Fruit fly (Drosophila melanogaster) whole organism, embryonic: ENCODE measurements around the gene CG6431.

Experiments
- Abd-B ChIP-seq: fragments of 200-800 bp; sonication (Bioruptor generic); optimal IDR thresholded peaks from 2 replicates; lab custom pipeline; 2018; ENCODE audit warnings: missing biosample characterization, mild to moderate bottlenecking, missing genetic modification characterization, moderate library complexity
- Bteb2 ChIP-seq: fragments of 200-800 bp; sonication (Bioruptor generic); optimal IDR thresholded peaks from 2 replicates; lab custom pipeline; 2016; ENCODE audit warnings: missing biosample characterization, missing genetic modification characterization
- CG10267 ChIP-seq: fragments of 200-800 bp; sonication (Bioruptor generic); optimal IDR thresholded peaks from 2 replicates; lab custom pipeline; 2018; ENCODE audit warnings: missing biosample characterization, mild to moderate bottlenecking, missing genetic modification characterization, moderate library complexity
- CG10321 ChIP-seq: fragments of 200-800 bp; sonication (Bioruptor generic); IDR thresholded peaks from 2 replicates; pipeline ENCODE4 v1.3.6; 2022; ENCODE audit warnings: missing biosample characterization, missing genetic modification characterization
- CG12236 ChIP-seq: fragments of 200-800 bp; sonication (Bioruptor generic); optimal IDR thresholded peaks from 2 replicates; lab custom pipeline; 2016; ENCODE audit warnings: missing biosample characterization, missing genetic modification characterization
- CG12299 ChIP-seq: fragments of 200-800 bp; sonication (Bioruptor generic); optimal IDR thresholded peaks from 2 replicates; lab custom pipeline; 2018; ENCODE audit warnings: missing biosample characterization, mild to moderate bottlenecking, missing genetic modification characterization
- CG13424 ChIP-seq: fragments of 200-800 bp; sonication (Bioruptor generic); optimal IDR thresholded peaks from 2 replicates; lab custom pipeline; 2019; ENCODE audit warnings: missing biosample characterization, mild to moderate bottlenecking, missing genetic modification characterization, moderate library complexity
- CG15073 ChIP-seq: fragments of 200-800 bp; sonication (Bioruptor generic); optimal IDR thresholded peaks from 2 replicates; lab custom pipeline; 2016; ENCODE audit warnings: missing biosample characterization, missing genetic modification characterization
- CG1529 ChIP-seq: fragments of 200-800 bp; sonication (Bioruptor generic); optimal IDR thresholded peaks from 3 replicates; lab custom pipeline; 2018; ENCODE audit warnings: missing biosample characterization, missing genetic modification characterization
- CG15601 ChIP-seq: fragments of 200-800 bp; sonication (Bioruptor generic); optimal IDR thresholded peaks from 3 replicates; lab custom pipeline; 2019; ENCODE audit warnings: missing biosample characterization, mild to moderate bottlenecking, missing genetic modification characterization, moderate library complexity
- CG1602 ChIP-seq: fragments of 200-800 bp; sonication (Bioruptor generic); optimal IDR thresholded peaks from 3 replicates; lab custom pipeline; 2016; ENCODE audit warnings: missing biosample characterization, missing genetic modification characterization
- CG17829 ChIP-seq: fragments of 200-800 bp; optimal IDR thresholded peaks from 2 replicates; lab custom pipeline; 2019; ENCODE audit warnings: missing biosample characterization, mild to moderate bottlenecking, missing genetic modification characterization, moderate library complexity
- CG31441 ChIP-seq: fragments of 200-800 bp; sonication (Bioruptor generic); IDR thresholded peaks from 2 replicates; pipeline ENCODE4 v1.3.6; 2022; ENCODE audit warnings: missing biosample characterization, missing genetic modification characterization
- CG34224 ChIP-seq: fragments of 200-800 bp; sonication (Bioruptor generic); IDR thresholded peaks from 3 replicates; pipeline ENCODE4 v1.3.6; 2022; ENCODE audit warnings: missing biosample characterization, missing genetic modification characterization; ENCODE audit not compliant: partially characterized antibody
- CG3726 ChIP-seq: fragments of 200-800 bp; sonication (Bioruptor generic); IDR thresholded peaks from 3 replicates; pipeline ENCODE4, ENCODE4 v1.3.6; 2022; ENCODE audit warnings: missing biosample characterization, missing genetic modification characterization
- CG4282 ChIP-seq: fragments of 200-800 bp; sonication (Bioruptor generic); optimal IDR thresholded peaks from 2 replicates; lab custom pipeline; 2016; ENCODE audit warnings: missing biosample characterization, missing genetic modification characterization
- CG4730 ChIP-seq: fragments of 200-800 bp; sonication (Bioruptor generic); IDR thresholded peaks from 2 replicates; pipeline ENCODE4 v1.3.6; 2022; ENCODE audit warnings: missing biosample characterization, missing genetic modification characterization
- CG4820 ChIP-seq: fragments of 200-800 bp; sonication (Bioruptor generic); optimal IDR thresholded peaks from 3 replicates; lab custom pipeline; 2016; ENCODE audit warnings: missing biosample characterization, missing genetic modification characterization
- CG4854 ChIP-seq: fragments of 200-800 bp; sonication (Bioruptor generic); optimal IDR thresholded peaks from 2 replicates; lab custom pipeline; 2016; ENCODE audit warnings: missing biosample characterization, missing genetic modification characterization, inconsistent platforms
- CG7556 ChIP-seq: fragments of 200-800 bp; sonication (Bioruptor generic); optimal IDR thresholded peaks from 2 replicates; lab custom pipeline; 2017; ENCODE audit warnings: missing biosample characterization, mild to moderate bottlenecking, missing genetic modification characterization
- CG7928 ChIP-seq: fragments of 200-800 bp; sonication (Bioruptor generic); optimal IDR thresholded peaks from 2 replicates; lab custom pipeline; 2017; ENCODE audit warnings: missing biosample characterization, mild to moderate bottlenecking, missing genetic modification characterization
- CG7963 ChIP-seq: fragments of 200-800 bp; sonication (Bioruptor generic); IDR thresholded peaks from 3 replicates; pipeline ENCODE4 v1.3.6; 2022; ENCODE audit warnings: missing biosample characterization, missing genetic modification characterization; ENCODE audit not compliant: partially characterized antibody
- CG8478 ChIP-seq: fragments of >200 bp; optimal IDR thresholded peaks from 2 replicates; lab custom pipeline; 2018
- CG9437 ChIP-seq: fragments of 200-800 bp; sonication (Bioruptor generic); optimal IDR thresholded peaks from 2 replicates; lab custom pipeline; 2018; ENCODE audit warnings: missing biosample characterization, mild to moderate bottlenecking, missing genetic modification characterization
- CkIIα-i1 ChIP-seq: fragments of 200-800 bp; sonication (Bioruptor generic); IDR thresholded peaks from 2 replicates; pipeline ENCODE4 v1.3.6; 2022; ENCODE audit warnings: missing biosample characterization, missing genetic modification characterization
- H15 ChIP-seq: fragments of 200-800 bp; sonication (Bioruptor generic); IDR thresholded peaks from 3 replicates; pipeline ENCODE4 v1.3.6; 2022; ENCODE audit warnings: missing biosample characterization, missing genetic modification characterization
- HLH3B ChIP-seq: fragments of 200-800 bp; sonication (Bioruptor generic); IDR thresholded peaks from 2 replicates; pipeline ENCODE4 v1.3.6; 2022; ENCODE audit warnings: missing biosample characterization, missing genetic modification characterization
- Hand ChIP-seq: fragments of 200-800 bp; sonication (Bioruptor generic); optimal IDR thresholded peaks from 2 replicates; lab custom pipeline; 2017; ENCODE audit warnings: mild to moderate bottlenecking, missing biosample characterization, missing genetic modification reagents, missing genetic modification characterization
- Kr ChIP-seq: fragments of 200-800 bp; sonication (Bioruptor generic); optimal IDR thresholded peaks from 2 replicates; lab custom pipeline; 2017; ENCODE audit warnings: missing biosample characterization, mild to moderate bottlenecking, missing genetic modification characterization
- NC2β ChIP-seq: fragments of 200-800 bp; sonication (Bioruptor generic); optimal IDR thresholded peaks from 2 replicates; lab custom pipeline; 2016; ENCODE audit warnings: missing biosample characterization, missing genetic modification characterization
- Oli ChIP-seq: fragments of 200-800 bp; sonication (Bioruptor generic); optimal IDR thresholded peaks from 2 replicates; lab custom pipeline; 2018; ENCODE audit warnings: missing biosample characterization, mild to moderate bottlenecking, missing genetic modification characterization, moderate library complexity
- TFAM ChIP-seq: fragments of 200-800 bp; sonication (Bioruptor generic); optimal IDR thresholded peaks from 2 replicates; lab custom pipeline; 2017; ENCODE audit warnings: missing biosample characterization, missing genetic modification characterization, inconsistent platforms
- az2 ChIP-seq: fragments of 200-800 bp; sonication (Bioruptor generic); optimal IDR thresholded peaks from 3 replicates; lab custom pipeline; 2016; ENCODE audit warnings: missing biosample characterization, missing genetic modification characterization
- eyg ChIP-seq: fragments of 200-800 bp; sonication (Bioruptor generic); optimal IDR thresholded peaks from 3 replicates; lab custom pipeline; 2016; ENCODE audit warnings: missing biosample characterization, missing genetic modification characterization
- fd102C ChIP-seq: fragments of 200-800 bp; sonication (Bioruptor generic); optimal IDR thresholded peaks from 2 replicates; lab custom pipeline; 2018; ENCODE audit warnings: missing biosample characterization, mild to moderate bottlenecking, missing genetic modification characterization, moderate library complexity
- fd96Cb ChIP-seq: fragments of 200-800 bp; sonication (Bioruptor generic); optimal IDR thresholded peaks from 2 replicates; lab custom pipeline; 2018; ENCODE audit warnings: missing biosample characterization, mild to moderate bottlenecking, missing genetic modification characterization, moderate library complexity
- ftz-f1 ChIP-seq: fragments of 200-800 bp; sonication (Bioruptor generic); optimal IDR thresholded peaks from 2 replicates; lab custom pipeline; 2016; ENCODE audit warnings: missing biosample characterization, missing genetic modification characterization
- her ChIP-seq: fragments of 200-800 bp; sonication (Bioruptor generic); optimal IDR thresholded peaks from 2 replicates; lab custom pipeline; 2016; ENCODE audit warnings: missing biosample characterization, missing genetic modification characterization
- kah ChIP-seq: fragments of 200-800 bp; sonication (Bioruptor generic); optimal IDR thresholded peaks from 2 replicates; lab custom pipeline; 2018; ENCODE audit warnings: missing biosample characterization, mild to moderate bottlenecking, missing genetic modification characterization
- lbe ChIP-seq: fragments of 200-800 bp; sonication (Bioruptor generic); optimal IDR thresholded peaks from 2 replicates; lab custom pipeline; 2016; ENCODE audit warnings: missing biosample characterization, mild to moderate bottlenecking, missing genetic modification characterization
- lola ChIP-seq, 3 experiments: fragments of >200 bp in 2 of 3; fragments of 200-800 bp in 1 of 3; sonication (Bioruptor generic) in 1 of 3; optimal IDR thresholded peaks; 2 replicates each; lab custom pipeline; 2017 to 2019; ENCODE audit warnings: missing biosample characterization in 3 of 3, missing genetic modification characterization in 3 of 3, mild to moderate bottlenecking in 1 of 3, moderate library complexity in 1 of 3
- nerfin-1 ChIP-seq: fragments of 200-800 bp; sonication (Bioruptor generic); optimal IDR thresholded peaks from 3 replicates; lab custom pipeline; 2019; ENCODE audit warnings: missing biosample characterization, mild to moderate bottlenecking, missing genetic modification characterization, moderate library complexity
- p53 ChIP-seq: fragments of 200-800 bp; sonication (Bioruptor generic); optimal IDR thresholded peaks from 2 replicates; lab custom pipeline; 2016; ENCODE audit warnings: missing biosample characterization, missing genetic modification characterization
- psq ChIP-seq: fragments of 200-800 bp; sonication (Bioruptor generic); optimal IDR thresholded peaks from 2 replicates; lab custom pipeline; 2017; ENCODE audit warnings: missing biosample characterization, missing genetic modification characterization
- seq ChIP-seq: fragments of 200-800 bp; sonication (Bioruptor generic); IDR thresholded peaks from 2 replicates; pipeline ENCODE4 v1.3.6; 2022; ENCODE audit warnings: missing biosample characterization, missing genetic modification characterization
- slp2 ChIP-seq: fragments of 200-800 bp; sonication (Bioruptor generic); optimal IDR thresholded peaks from 2 replicates; lab custom pipeline; 2016; ENCODE audit warnings: missing biosample characterization, missing genetic modification characterization
- trh ChIP-seq: fragments of 200-800 bp; sonication (Bioruptor generic); optimal IDR thresholded peaks from 2 replicates; lab custom pipeline; 2016; ENCODE audit warnings: missing biosample characterization, missing genetic modification characterization
- vfl ChIP-seq: fragments of 200-800 bp; sonication (Bioruptor generic); optimal IDR thresholded peaks from 2 replicates; lab custom pipeline; 2016; ENCODE audit warnings: missing biosample characterization, missing genetic modification characterization
- z ChIP-seq: fragments of 200-800 bp; sonication (Bioruptor generic); IDR thresholded peaks from 3 replicates; pipeline ENCODE4 v1.3.6; 2022; ENCODE audit warnings: missing biosample characterization, missing genetic modification characterization

Gene CG6431

DNA sequence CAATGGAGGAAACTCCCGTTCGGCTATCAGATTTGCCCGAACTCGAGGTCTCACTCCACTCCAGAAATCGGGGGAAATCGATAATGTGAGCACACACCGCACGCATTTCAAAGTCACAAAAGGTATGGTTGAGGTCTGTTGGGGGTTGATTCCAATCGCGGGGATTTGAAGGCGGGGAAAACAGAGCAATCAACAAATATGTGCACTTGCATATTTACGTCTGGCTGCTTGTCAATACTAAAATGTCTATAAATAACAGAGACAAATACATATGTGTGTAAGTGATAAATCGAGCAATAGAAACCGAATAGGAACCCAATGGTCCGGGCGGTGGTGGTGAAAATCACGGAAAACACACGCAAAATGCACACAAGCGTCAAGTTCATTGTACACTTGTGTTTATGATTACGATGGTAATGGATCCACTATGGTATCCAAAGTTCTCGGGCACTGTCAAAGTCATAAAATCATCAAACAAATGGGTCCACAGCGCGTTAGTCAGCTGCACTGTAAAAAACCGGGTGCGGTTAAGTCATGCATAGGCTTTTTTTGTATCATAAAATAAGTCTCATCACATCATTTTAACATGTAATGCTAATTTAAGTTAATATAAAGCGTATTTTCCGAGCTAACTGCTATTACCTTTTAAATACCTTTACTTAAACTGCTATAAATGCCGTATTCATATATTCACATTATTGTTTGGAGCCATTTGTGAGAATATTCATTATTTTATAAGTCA lies 28.0 kb downstream of the CG6431 start (continued):
- TF ChIP-seq TFAM (GFP tag; lab: Kevin White, UChicago) (peak; percentile 80), lola (GFP tag; optimal IDR thresholded peaks at IDR 0.05; lab: Kevin White, UChicago) (peak in 1 of 3 experiments; percentile 94), CG13424 (tag; lab: Kevin White, UChicago) (peak; percentile 82), lbe (no peak), CkIIα-i1 (peak; percentile 58; the same call in 1 of the 2 replicates), CG3726 (GFP tag; lab: Robert Waterston, UW) (peak; percentile 72; the same call in 1 of the 3 replicates), CG4854 (peak; percentile 91), Hand (GFP tag; lab: Kevin White, UChicago) (peak; percentile 46), slp2 (peak; percentile 50), CG31441 (peak; percentile 84), H15 (GFP tag; lab: Robert Waterston, UW) (peak; percentile 81), CG4282 (GFP tag; lab: Kevin White, UChicago) (peak; percentile 74), eyg (peak; percentile 78), ftz-f1 (GFP tag; lab: Kevin White, UChicago) (no peak), CG1602 (GFP tag; lab: Kevin White, UChicago) (peak; percentile 88), nerfin-1 (tag; lab: Kevin White, UChicago) (peak; percentile 91), seq (GFP tag; lab: Robert Waterston, UW) (peak; percentile 90), CG8478 (lab: Kevin White, UChicago) (no peak), CG15073 (peak; percentile 62), kah (GFP tag; lab: Kevin White, UChicago) (peak; percentile 68), trh (peak; percentile 88), CG7928 (GFP tag; lab: Kevin White, UChicago) (peak; percentile 41), CG12236 (GFP tag; lab: Kevin White, UChicago) (peak; percentile 96), HLH3B (GFP tag; lab: Robert Waterston, UW) (peak; percentile 81), CG12299 (tag; lab: Kevin White, UChicago) (peak; percentile 87), vfl (GFP tag; lab: Kevin White, UChicago) (no peak), CG15601 (tag; lab: Kevin White, UChicago) (peak; percentile 95), Bteb2 (GFP tag; lab: Kevin White, UChicago) (peak; percentile 53), fd102C (peak; percentile 91), CG34224 (GFP tag; lab: Robert Waterston, UW) (no peak), CG4820 (peak; percentile 82), CG9437 (GFP tag; lab: Kevin White, UChicago) (peak; percentile 19), her (GFP tag; lab: Kevin White, UChicago) (peak; percentile 74), Abd-B (GFP tag; lab: Kevin White, UChicago) (peak; percentile 60), CG10321 (0 out of 2 replicates have a peak, but pooled peaks have one; percentile 57), psq (GFP tag; lab: Kevin White, UChicago) (peak; percentile 88), NC2β (GFP tag; lab: Kevin White, UChicago) (peak; percentile 95), z (peak; percentile 68), CG7556 (GFP tag; lab: Kevin White, UChicago) (peak; percentile 86), CG17829 (peak; percentile 70), Oli (peak; percentile 75), Kr (GFP tag; lab: Kevin White, UChicago) (peak; percentile 97), fd96Cb (peak; percentile 76), az2 (peak; percentile 49), CG4730 (peak; percentile 61; the same call in 1 of the 2 replicates), CG7963 (GFP tag; lab: Robert Waterston, UW) (no peak), CG10267 (tag; lab: Kevin White, UChicago) (peak; percentile 64), p53 (GFP tag; lab: Kevin White, UChicago) (peak; percentile 82), CG1529 (GFP tag; lab: Kevin White, UChicago) (peak; percentile 93)
